Fruit fly (Drosophila melanogaster): Measurements from ENCODE around the gene js.

Gene js

DNA sequence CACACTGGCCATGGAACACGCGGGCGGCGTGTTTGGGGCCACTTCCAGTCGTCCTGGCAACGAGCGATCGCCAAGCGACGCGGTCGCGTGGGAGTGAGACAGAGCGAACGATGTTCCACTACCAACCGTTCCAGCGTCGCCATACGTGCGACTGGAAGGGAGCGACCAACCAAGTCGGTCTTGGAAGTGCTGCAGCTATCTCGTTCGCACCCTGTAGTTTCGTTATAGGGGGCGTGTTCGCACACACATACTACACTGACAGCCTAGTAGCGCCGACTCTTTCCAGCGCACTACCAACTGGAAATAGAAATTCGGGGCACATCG, 35.6 kb upstream of the js start (continued):
- peak; percentile 42 for TF ChIP-seq CoRest (tag; optimal IDR thresholded peaks at IDR 0.05)
- no peak for TF ChIP-seq Hsf (GFP tag; optimal IDR thresholded peaks at IDR 0.05)
- no peak for TF ChIP-seq br (optimal IDR thresholded peaks at IDR 0.05)
- TF ChIP-seq phol (tag; optimal IDR thresholded peaks at IDR 0.05): peak; percentile 30
- TF ChIP-seq CG1832 (GFP tag; optimal IDR thresholded peaks at IDR 0.05): peak; percentile 94
- TF ChIP-seq CG14014 (GFP tag; IDR thresholded peaks at IDR 0.05): no peak
- no peak for TF ChIP-seq CG1792 (GFP tag; optimal IDR thresholded peaks at IDR 0.05)
- no peak for TF ChIP-seq CG15073 (GFP tag; optimal IDR thresholded peaks at IDR 0.05)
- no peak for TF ChIP-seq Atf-2 (GFP tag; optimal IDR thresholded peaks at IDR 0.05)
- peak; percentile 18; the same call in 1 of the 3 replicates for TF ChIP-seq knrl (GFP tag; IDR thresholded peaks at IDR 0.05; ENCODE audit: partially characterized antibody)
- TF ChIP-seq CG7839 (tag; optimal IDR thresholded peaks at IDR 0.05): no peak
- TF ChIP-seq prd (optimal IDR thresholded peaks at IDR 0.05): no peak
- TF ChIP-seq prd (GFP tag; IDR thresholded peaks at IDR 0.05): no peak
- no peak for TF ChIP-seq HmgZ (tag; optimal IDR thresholded peaks at IDR 0.05)
- no peak for TF ChIP-seq eyg (GFP tag; optimal IDR thresholded peaks at IDR 0.05)
- no peak for TF ChIP-seq Aef1 (GFP tag; IDR thresholded peaks at IDR 0.05)
- peak; percentile 81 for TF ChIP-seq cg (GFP tag; optimal IDR thresholded peaks at IDR 0.05)
- peak; percentile 98 for TF ChIP-seq CG8478 (optimal IDR thresholded peaks at IDR 0.05)
- peak; percentile 92 for TF ChIP-seq CG10321 (GFP tag; IDR thresholded peaks at IDR 0.05)
- TF ChIP-seq pfk (GFP tag; optimal IDR thresholded peaks at IDR 0.05): peak; percentile 99
- no peak for TF ChIP-seq CG43689 (GFP tag; IDR thresholded peaks at IDR 0.05)
- TF ChIP-seq abd-A (tag; optimal IDR thresholded peaks at IDR 0.05): no peak
- no peak for TF ChIP-seq CG11093 (GFP tag; IDR thresholded peaks at IDR 0.05)
- TF ChIP-seq tll (GFP tag; optimal IDR thresholded peaks at IDR 0.05): peak in 1 of 2 experiments; percentile 16
- TF ChIP-seq tap (tag; optimal IDR thresholded peaks at IDR 0.05): no peak
- no peak for TF ChIP-seq hkb (optimal IDR thresholded peaks at IDR 0.05)
- no peak for TF ChIP-seq hkb (GFP tag; IDR thresholded peaks at IDR 0.05)
- no peak for TF ChIP-seq gfzf (GFP tag; optimal IDR thresholded peaks at IDR 0.05)
- TF ChIP-seq CG34224 (GFP tag; IDR thresholded peaks at IDR 0.05; ENCODE audit: partially characterized antibody): no peak
- no peak for TF ChIP-seq ind (GFP tag; optimal IDR thresholded peaks at IDR 0.05)
- peak; percentile 94 for TF ChIP-seq z (GFP tag; IDR thresholded peaks at IDR 0.05)
- TF ChIP-seq kah (GFP tag; optimal IDR thresholded peaks at IDR 0.05): no peak
- TF ChIP-seq CG34422 (GFP tag; IDR thresholded peaks at IDR 0.05): no peak
- TF ChIP-seq CG1024 (GFP tag; IDR thresholded peaks at IDR 0.05): no peak
- TF ChIP-seq ranshi (GFP tag; IDR thresholded peaks at IDR 0.05): no peak
- no peak for TF ChIP-seq Xrp1 (GFP tag; IDR thresholded peaks at IDR 0.05)
- TF ChIP-seq HLH4C (GFP tag; IDR thresholded peaks at IDR 0.05; ENCODE audit: partially characterized antibody): no peak
- no peak for TF ChIP-seq Hr78 (GFP tag; optimal IDR thresholded peaks at IDR 0.05)
- TF ChIP-seq vnd (GFP tag; IDR thresholded peaks at IDR 0.05; ENCODE audit: partially characterized antibody): no peak
- TF ChIP-seq CG14667 (GFP tag; IDR thresholded peaks at IDR 0.05): no peak
- TF ChIP-seq CG13287 (GFP tag; IDR thresholded peaks at IDR 0.05; ENCODE audit: partially characterized antibody): no peak
- no peak for TF ChIP-seq Med (GFP tag)
- TF ChIP-seq gro (GFP tag; optimal IDR thresholded peaks at IDR 0.05): no peak
- no peak for TF ChIP-seq CG10267 (tag; optimal IDR thresholded peaks at IDR 0.05)
- no peak for TF ChIP-seq CG7987 (GFP tag; optimal IDR thresholded peaks at IDR 0.05)
- no peak for TF ChIP-seq CG9215 (GFP tag; IDR thresholded peaks at IDR 0.05)
- no peak for TF ChIP-seq org-1 (GFP tag; optimal IDR thresholded peaks at IDR 0.05)
- TF ChIP-seq Ets97D (GFP tag; optimal IDR thresholded peaks at IDR 0.05): no peak
- no peak for TF ChIP-seq onecut (GFP tag; IDR thresholded peaks at IDR 0.05)
- TF ChIP-seq gce (GFP tag; IDR thresholded peaks at IDR 0.05): no peak
- no peak for TF ChIP-seq Fer3 (tag; optimal IDR thresholded peaks at IDR 0.05)
- TF ChIP-seq CTCF (GFP tag; optimal IDR thresholded peaks at IDR 0.05): peak; percentile 46
- no peak for TF ChIP-seq CG12659 (GFP tag; optimal IDR thresholded peaks at IDR 0.05)
- no peak for TF ChIP-seq CG15601 (tag; optimal IDR thresholded peaks at IDR 0.05)
